Fruit fly (Drosophila melanogaster) whole organism, wandering third instar larva: ENCODE results near the gene Ubc84D.

ENCODE experiments used
- Hnf4 ChIP-seq: fragments of 200-800 bp; sonication (Bioruptor generic); optimal IDR thresholded peaks from 2 replicates; lab custom pipeline; 2016; ENCODE audit warnings: missing biosample characterization, mild to moderate bottlenecking, missing genetic modification characterization
- Hr78 ChIP-seq: fragments of >200 bp; optimal IDR thresholded peaks from 2 replicates; lab custom pipeline; 2017; ENCODE audit warnings: missing biosample characterization, missing genetic modification characterization
- Vsx2 ChIP-seq: fragments of 200-300, 225-300 bp; sonication (Bioruptor generic); optimal IDR thresholded peaks from 2 replicates; lab custom pipeline; 2018; ENCODE audit warnings: missing biosample characterization, missing genetic modification characterization; ENCODE audit not compliant: partially characterized antibody
- br ChIP-seq: fragments of 200-800 bp; sonication (Bioruptor generic); optimal IDR thresholded peaks from 2 replicates; lab custom pipeline; 2016; ENCODE audit warnings: missing biosample characterization, missing genetic modification characterization
- dsf ChIP-seq: sonication (Bioruptor generic); optimal IDR thresholded peaks from 2 replicates; lab custom pipeline; 2016; ENCODE audit warnings: missing biosample characterization, missing genetic modification characterization, borderline replicate concordance
- rgr ChIP-seq: fragments of 200-800 bp; sonication (Bioruptor generic); optimal IDR thresholded peaks from 3 replicates; lab custom pipeline; 2016; ENCODE audit warnings: missing biosample characterization, mild to moderate bottlenecking, missing genetic modification characterization
- tai ChIP-seq: sonication (Bioruptor generic); optimal IDR thresholded peaks from 2 replicates; lab custom pipeline; 2016; ENCODE audit warnings: missing biosample characterization, missing genetic modification characterization

- TF ChIP-seq Hnf4 (GFP tag; lab: Kevin White, UChicago) = no peak
- no peak for TF ChIP-seq Hr78 (GFP tag; lab: Kevin White, UChicago)
- TF ChIP-seq Vsx2 (GFP tag; lab: Kevin White, UChicago) = no peak
- TF ChIP-seq br = no peak
- no peak for TF ChIP-seq dsf (GFP tag; lab: Kevin White, UChicago)
- TF ChIP-seq tai (GFP tag; lab: Kevin White, UChicago) = no peak
- TF ChIP-seq rgr = no peak
These were observed 26.1 kb downstream of the Ubc84D start, which contains the start of gene CG42656 for dm6 chr3R:7493171-7493570.
